Worm (Caenorhabditis elegans) whole organism, midembryonic: ENCODE measurements around the gene R12G8.1.

ENCODE experiments used
- ref-1 ChIP-seq: fragments of 200-800 bp; sonication (Bioruptor generic); conservative IDR thresholded peaks from 2 replicates; pipeline ENCODE4 v1.3.6; 2022; ENCODE audit warnings: missing genetic modification reagents, missing genetic modification characterization, missing compliant biosample characterization
- ztf-29 ChIP-seq: fragments of 200-800 bp; sonication (Bioruptor generic); IDR thresholded peaks from 2 replicates; pipeline ENCODE4 v1.3.6; 2022; ENCODE audit warnings: missing genetic modification reagents, missing genetic modification characterization, missing compliant biosample characterization

ce11 chrV:17793986-17794385 lies 44.9 kb upstream of the R12G8.1 start, which contains the start of gene srh-289:
- TF ChIP-seq ztf-29 (no peak), ref-1 (GFP tag; lab: Robert Waterston, UW) (no peak)
